Comparison of ENCODE assay signal across 1 fruit fly cellular context in genomic region chr3L:5359208-5360003, dm6.
TF ChIP-seq lines count a peak whose summit lies in the region.

Klp64D (minus strand) TSS chr3L:5359392.

TF ChIP-seq in whole organism, embryonic, 481 proteins besides CTCF, POLR2A, EP300 and RAD21 (continued from another document):
- TF ChIP-seq CG18599 (GFP tag; optimal IDR thresholded peaks at IDR 0.05; lab: Kevin White, UChicago) (peak; percentile 53), CG9215 (GFP tag; IDR thresholded peaks at IDR 0.05; lab: Robert Waterston, UW) (no peak), E2f2 (GFP tag; IDR thresholded peaks at IDR 0.05; lab: Robert Waterston, UW) (no peak), CG6689 (GFP tag; IDR thresholded peaks at IDR 0.05; lab: Robert Waterston, UW) (no peak), luna (GFP tag; optimal IDR thresholded peaks at IDR 0.05; lab: Kevin White, UChicago) (no peak), pzg (GFP tag; optimal IDR thresholded peaks at IDR 0.05; lab: Kevin White, UChicago) (peak; percentile 40), ssp (GFP tag; IDR thresholded peaks at IDR 0.05; lab: Robert Waterston, UW) (no peak), Sin3A (optimal IDR thresholded peaks at IDR 0.05; lab: Kevin White, UChicago) (no peak), CG4820 (GFP tag; optimal IDR thresholded peaks at IDR 0.05; lab: Kevin White, UChicago) (no peak), CG15011 (GFP tag; optimal IDR thresholded peaks at IDR 0.05; lab: Kevin White, UChicago) (no peak), Oaz (GFP tag; IDR thresholded peaks at IDR 0.05; lab: Robert Waterston, UW) (no peak), CG4404 (GFP tag; IDR thresholded peaks at IDR 0.05; lab: Robert Waterston, UW) (no peak), CG15479 (GFP tag; optimal IDR thresholded peaks at IDR 0.05; lab: Kevin White, UChicago) (no peak), CG2116 (GFP tag; optimal IDR thresholded peaks at IDR 0.05; lab: Kevin White, UChicago) (peak; percentile 17), CG11695 (GFP tag; IDR thresholded peaks at IDR 0.05; lab: Robert Waterston, UW) (no peak), CG1832 (GFP tag; optimal IDR thresholded peaks at IDR 0.05; lab: Kevin White, UChicago) (no peak), BtbVII (GFP tag; optimal IDR thresholded peaks at IDR 0.05; lab: Kevin White, UChicago) (no peak), kni (GFP tag; optimal IDR thresholded peaks at IDR 0.05; lab: Kevin White, UChicago) (no peak), exex (tag; optimal IDR thresholded peaks at IDR 0.05; lab: Kevin White, UChicago) (no peak), CG33213 (GFP tag; optimal IDR thresholded peaks at IDR 0.05; lab: Kevin White, UChicago) (no peak), CG3995 (GFP tag; optimal IDR thresholded peaks at IDR 0.05; lab: Kevin White, UChicago) (no peak), CG12071 (GFP tag; optimal IDR thresholded peaks at IDR 0.05; lab: Kevin White, UChicago) (no peak), CG32767 (GFP tag; IDR thresholded peaks at IDR 0.05; lab: Robert Waterston, UW) (no peak), wor (GFP tag; IDR thresholded peaks at IDR 0.05; lab: Robert Waterston, UW) (no peak), fru (optimal IDR thresholded peaks at IDR 0.05; lab: Kevin White, UChicago) (no peak), knrl (GFP tag; IDR thresholded peaks at IDR 0.05; lab: Robert Waterston, UW; ENCODE audit: partially characterized antibody) (no peak), CG12299 (tag; optimal IDR thresholded peaks at IDR 0.05; lab: Kevin White, UChicago) (peak; percentile 11), crc (GFP tag; optimal IDR thresholded peaks at IDR 0.05; lab: Kevin White, UChicago) (no peak), Awh (GFP tag; IDR thresholded peaks at IDR 0.05; lab: Robert Waterston, UW) (no peak), Mrtf (GFP tag; IDR thresholded peaks at IDR 0.05; lab: Robert Waterston, UW) (no peak), dm (GFP tag; optimal IDR thresholded peaks at IDR 0.05; lab: Kevin White, UChicago) (no peak), prd (optimal IDR thresholded peaks at IDR 0.05; lab: Kevin White, UChicago) (no peak), prd (GFP tag; IDR thresholded peaks at IDR 0.05; lab: Robert Waterston, UW) (no peak), E2f1 (GFP tag; IDR thresholded peaks at IDR 0.05; lab: Robert Waterston, UW) (0 out of 2 replicates have a peak, but pooled peaks have one; percentile 25), CG11085 (GFP tag; IDR thresholded peaks at IDR 0.05; lab: Robert Waterston, UW) (no peak), Sox100B (GFP tag; optimal IDR thresholded peaks at IDR 0.05; lab: Kevin White, UChicago) (peak; percentile 19), GATAe (GFP tag; conservative IDR thresholded peaks at IDR 0.05; lab: Robert Waterston, UW) (no peak), hth (optimal IDR thresholded peaks at IDR 0.05; lab: Kevin White, UChicago) (no peak), zen (tag; optimal IDR thresholded peaks at IDR 0.05; lab: Kevin White, UChicago) (peak; percentile 67), corto (GFP tag; optimal IDR thresholded peaks at IDR 0.05; lab: Kevin White, UChicago) (no peak), Neu2 (GFP tag; optimal IDR thresholded peaks at IDR 0.05; lab: Kevin White, UChicago; ENCODE audit: borderline replicate concordance) (no peak), Hand (GFP tag; optimal IDR thresholded peaks at IDR 0.05; lab: Kevin White, UChicago) (no peak), Hr78 (GFP tag; optimal IDR thresholded peaks at IDR 0.05; lab: Kevin White, UChicago) (no peak), caup (GFP tag; optimal IDR thresholded peaks at IDR 0.05; lab: Kevin White, UChicago; ENCODE audit: severe bottlenecking) (no peak), Dll (GFP tag; IDR thresholded peaks at IDR 0.05; lab: Robert Waterston, UW; ENCODE audit: partially characterized antibody) (peak; percentile 55; the same call in 3 of the 4 replicates), PHDP (tag; optimal IDR thresholded peaks at IDR 0.05; lab: Kevin White, UChicago) (peak; percentile 21), NK7.1 (GFP tag; optimal IDR thresholded peaks at IDR 0.05; lab: Kevin White, UChicago) (no peak), CG6765 (GFP tag; optimal IDR thresholded peaks at IDR 0.05; lab: Kevin White, UChicago) (no peak), onecut (GFP tag; IDR thresholded peaks at IDR 0.05; lab: Robert Waterston, UW) (peak; percentile 49), ind (GFP tag; optimal IDR thresholded peaks at IDR 0.05; lab: Kevin White, UChicago) (peak; percentile 14), Mad (GFP tag; optimal IDR thresholded peaks at IDR 0.05; lab: Kevin White, UChicago) (no peak), CG17359 (tag; optimal IDR thresholded peaks at IDR 0.05; lab: Kevin White, UChicago) (no peak), MBD-R2 (GFP tag; IDR thresholded peaks at IDR 0.05; lab: Robert Waterston, UW) (peak; percentile 53), nom (GFP tag; optimal IDR thresholded peaks at IDR 0.05; lab: Kevin White, UChicago) (no peak), CG18011 (GFP tag; optimal IDR thresholded peaks at IDR 0.05; lab: Kevin White, UChicago) (no peak), HmgZ (tag; optimal IDR thresholded peaks at IDR 0.05; lab: Kevin White, UChicago) (no peak), Ssrp (tag; optimal IDR thresholded peaks at IDR 0.05; lab: Kevin White, UChicago) (no peak), tx (GFP tag; optimal IDR thresholded peaks at IDR 0.05; lab: Kevin White, UChicago) (no peak), Pdp1 (GFP tag; optimal IDR thresholded peaks at IDR 0.05; lab: Kevin White, UChicago) (peak in 1 of 2 experiments; percentile 36), Dad (GFP tag; optimal IDR thresholded peaks at IDR 0.05; lab: Kevin White, UChicago) (no peak), vfl (GFP tag; optimal IDR thresholded peaks at IDR 0.05; lab: Kevin White, UChicago) (no peak)
